Worm (Caenorhabditis elegans) whole organism, L4/young adult: ENCODE data around the gene T28A8.2.

Source experiments
- W03F9.2 ChIP-seq: fragments of 150-350 bp; optimal IDR thresholded peaks from 2 replicates; lab custom pipeline; 2014; ENCODE audit warnings: missing biosample characterization, missing genetic modification characterization
- dao-5 ChIP-seq: sonication (generic microtip); optimal IDR thresholded peaks from 2 replicates; lab custom pipeline; 2016; ENCODE audit warnings: missing genotype, missing genetic modification characterization, moderate library complexity, missing compliant biosample characterization
- him-1 ChIP-seq: sonication (generic microtip); optimal IDR thresholded peaks from 2 replicates; lab custom pipeline; 2016; ENCODE audit warnings: missing genotype, missing genetic modification reagents, missing genetic modification characterization, missing compliant biosample characterization

- no peak for TF ChIP-seq W03F9.2
- no peak for TF ChIP-seq dao-5 (tag; lab: Kevin White, UChicago)
- TF ChIP-seq him-1 = no peak
Observed at ce11 chrIII:13455207-13455606, 40.3 kb downstream of the T28A8.2 start, which contains the start of gene cua-1.
